Worm (Caenorhabditis elegans): ENCODE results near the gene C13C4.6.

DNA sequence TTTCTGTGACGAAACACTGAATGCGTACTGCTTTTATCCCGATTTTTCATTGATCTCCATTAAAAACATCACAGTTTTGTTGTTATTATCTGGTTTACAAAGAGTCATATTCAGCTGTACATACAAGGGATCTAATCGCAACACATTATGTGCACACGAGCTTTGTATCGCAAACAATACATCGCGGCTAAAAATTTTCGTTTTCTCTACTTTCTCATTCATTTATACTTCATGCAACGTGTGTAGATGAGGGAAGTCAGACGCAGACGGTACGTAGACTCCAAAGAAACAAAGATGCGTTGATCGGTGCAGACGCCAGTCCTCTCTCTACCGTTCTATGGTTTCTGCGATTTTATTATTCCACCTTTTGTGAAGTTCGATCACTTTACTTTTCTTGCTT, 14.5 kb upstream of the C13C4.6 start, which contains the start of gene nhr-136:
- no peak for TF ChIP-seq mep-1 (tag; optimal IDR thresholded peaks at IDR 0.05)
- no peak for TF ChIP-seq ztf-11 (tag; optimal IDR thresholded peaks at IDR 0.05)
- peak; percentile 9 for TF ChIP-seq ham-2 (GFP tag; optimal IDR thresholded peaks at IDR 0.05)
